Worm (Caenorhabditis elegans) whole organism, midembryonic: ENCODE results near the gene Y62F5A.9.

Experiments used
- T22C8.4 ChIP-seq: fragments of 200-800 bp; sonication (Bioruptor generic); IDR thresholded peaks from 2 replicates; pipeline ENCODE4 v1.3.6; 2022; ENCODE audit warnings: missing genetic modification characterization, missing compliant biosample characterization
- cog-1 ChIP-seq: sonication (generic microtip); optimal IDR thresholded peaks from 2 replicates; lab custom pipeline; 2016; ENCODE audit warnings: missing genetic modification characterization, missing compliant biosample characterization
- flt-1 ChIP-seq: fragments of 200-800 bp; sonication (Bioruptor generic); IDR thresholded peaks from 2 replicates; pipeline ENCODE4 v1.3.6; 2022; ENCODE audit warnings: missing genetic modification characterization, missing compliant biosample characterization
- klf-2 ChIP-seq: fragments of 200-800 bp; sonication (Bioruptor generic); conservative IDR thresholded peaks from 2 replicates; pipeline ENCODE4 v1.3.6; 2022; ENCODE audit warnings: missing genetic modification reagents, missing genetic modification characterization, missing compliant biosample characterization
- med-1 ChIP-seq: sonication (generic microtip); optimal IDR thresholded peaks from 2 replicates; lab custom pipeline; 2017; ENCODE audit warnings: missing genetic modification characterization, mild to moderate bottlenecking, missing compliant biosample characterization, antibody characterized with exemption, missing genetic modification reagents; ENCODE audit not compliant: insufficient read depth
- ref-1 ChIP-seq: fragments of 200-800 bp; sonication (Bioruptor generic); conservative IDR thresholded peaks from 2 replicates; pipeline ENCODE4 v1.3.6; 2022; ENCODE audit warnings: missing genetic modification reagents, missing genetic modification characterization, missing compliant biosample characterization
- tab-1 ChIP-seq: fragments of 200-800 bp; sonication (Bioruptor generic); IDR thresholded peaks from 2 replicates; pipeline ENCODE4 v1.3.6; 2022; ENCODE audit warnings: missing genetic modification characterization, missing compliant biosample characterization
- ztf-23 ChIP-seq: fragments of 200-800 bp; sonication (Bioruptor generic); IDR thresholded peaks from 2 replicates; pipeline ENCODE4 v1.3.6; 2022; ENCODE audit warnings: missing genetic modification reagents, missing genetic modification characterization, missing compliant biosample characterization
- ztf-29 ChIP-seq: fragments of 200-800 bp; sonication (Bioruptor generic); IDR thresholded peaks from 2 replicates; pipeline ENCODE4 v1.3.6; 2022; ENCODE audit warnings: missing genetic modification reagents, missing genetic modification characterization, missing compliant biosample characterization

Y62F5A.9 gene

DNA sequence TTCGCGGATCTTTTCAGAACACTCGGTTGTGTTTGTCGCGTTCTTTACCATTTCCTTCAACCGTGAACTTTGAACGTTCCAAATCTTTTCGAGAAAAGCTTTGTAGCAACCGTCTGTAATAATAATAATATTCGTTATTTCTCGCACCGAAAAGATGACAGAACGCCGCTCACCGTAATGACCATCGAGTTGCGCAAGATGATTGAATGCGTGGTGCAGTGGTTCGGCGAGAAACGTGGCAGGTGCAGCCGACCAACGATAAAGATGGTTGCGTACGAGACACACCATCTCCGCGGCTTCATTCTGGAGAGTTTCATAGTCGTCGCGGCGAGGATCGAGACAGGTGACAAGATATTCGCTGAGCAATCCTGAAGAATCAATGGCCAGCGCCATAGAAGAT, 4.3 kb upstream of the Y62F5A.9 start:
- TF ChIP-seq cog-1 (tag; lab: Kevin White, UChicago): no peak
- TF ChIP-seq ztf-29 (GFP tag; lab: Robert Waterston, UW): no peak
- no peak for TF ChIP-seq T22C8.4
- no peak for TF ChIP-seq tab-1
- no peak for TF ChIP-seq ztf-23 (GFP tag; lab: Robert Waterston, UW)

DNA sequence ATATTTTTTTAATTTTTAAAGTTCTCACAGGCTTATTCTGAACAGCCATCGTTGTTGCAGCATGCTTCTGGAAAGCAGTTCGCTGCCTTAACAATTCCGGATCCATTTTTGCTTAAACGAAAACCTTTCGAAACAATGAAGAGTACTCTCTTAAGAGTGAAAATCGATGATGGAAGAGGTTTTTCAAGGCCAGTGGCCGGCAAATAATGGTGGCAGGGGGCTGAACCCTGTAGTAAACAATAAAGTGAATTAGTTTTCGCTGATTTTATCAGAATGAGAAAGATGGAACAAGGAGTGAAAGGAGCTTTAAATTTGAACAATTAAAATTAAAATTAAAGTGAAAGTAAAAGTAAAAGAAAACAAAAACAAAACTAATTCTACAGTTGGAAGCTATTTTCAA, 3.7 kb upstream of the Y62F5A.9 start, which contains the start of gene gtf-2E2:
gtf-2E2 (minus strand) TSS at position 111 of the 400 bp plus-strand sequence.
- peak; percentile 62 for TF ChIP-seq T22C8.4
- TF ChIP-seq med-1: no peak
- TF ChIP-seq ztf-23 (GFP tag; lab: Robert Waterston, UW): no peak
- TF ChIP-seq ref-1 (GFP tag; lab: Robert Waterston, UW): no peak
- TF ChIP-seq cog-1 (tag; lab: Kevin White, UChicago): no peak

DNA sequence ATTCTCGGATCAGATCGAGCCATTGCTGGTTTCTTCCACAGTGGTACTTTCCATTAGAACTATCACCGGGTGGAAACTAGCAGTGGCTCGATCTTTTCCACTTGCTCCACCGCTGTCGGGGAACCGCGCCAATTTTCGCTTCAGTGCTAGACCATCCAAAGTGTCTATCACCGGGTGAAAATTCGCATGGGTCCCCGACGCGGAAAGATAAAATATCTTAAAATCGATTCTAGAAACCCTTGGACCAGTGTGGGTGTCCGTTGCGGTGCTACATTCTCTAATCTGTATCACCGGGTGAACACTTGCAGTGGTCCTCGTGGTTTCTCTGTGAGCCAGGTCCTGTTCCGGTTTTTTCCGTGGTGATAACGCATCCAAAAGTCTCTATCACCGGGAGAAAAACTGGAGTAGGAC, 1.0 kb downstream of the Y62F5A.9 start:
- no peak for TF ChIP-seq ztf-29 (GFP tag; lab: Robert Waterston, UW)
- peak; percentile 76 for TF ChIP-seq flt-1 (GFP tag; lab: Robert Waterston, UW)
- TF ChIP-seq tab-1: no peak; the same call in 1 of the 2 replicates
- no peak for TF ChIP-seq ztf-23 (GFP tag; lab: Robert Waterston, UW)
- TF ChIP-seq klf-2 (GFP tag; lab: Robert Waterston, UW): no peak
- no peak for TF ChIP-seq ref-1 (GFP tag; lab: Robert Waterston, UW)
- no peak for TF ChIP-seq med-1
- peak; percentile 45; the same call in 1 of the 2 replicates for TF ChIP-seq T22C8.4
- no peak for TF ChIP-seq cog-1 (tag; lab: Kevin White, UChicago)

DNA sequence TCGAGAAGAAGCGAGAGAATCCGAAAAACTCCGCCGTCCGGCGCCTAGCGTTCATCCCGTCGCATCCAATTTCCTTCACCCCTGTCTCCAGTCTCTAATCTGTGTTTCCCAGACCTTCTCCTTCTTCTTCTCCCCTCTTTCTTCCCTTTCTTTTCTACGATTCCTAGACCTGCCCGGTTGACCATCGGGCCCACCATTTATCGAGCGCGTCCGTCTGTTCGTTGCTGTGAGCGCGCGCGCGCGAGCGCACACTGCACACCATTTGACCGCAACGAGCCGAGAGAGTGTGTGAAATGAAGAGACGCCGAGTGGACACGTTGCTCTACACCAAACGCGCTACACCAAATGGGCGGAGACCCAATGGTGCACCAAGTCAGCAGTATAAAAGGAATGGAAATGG, 1.5 kb downstream of the Y62F5A.9 start:
- TF ChIP-seq ztf-23 (GFP tag; lab: Robert Waterston, UW) (0 out of 2 replicates have a peak, but pooled peaks have one; percentile 18), flt-1 (GFP tag; lab: Robert Waterston, UW) (no peak)

ce11 chrII:11536505-11536904, 2.1 kb downstream of the Y62F5A.9 start:
- no peak for TF ChIP-seq flt-1 (GFP tag; lab: Robert Waterston, UW)
- no peak for TF ChIP-seq klf-2 (GFP tag; lab: Robert Waterston, UW)
- no peak for TF ChIP-seq ref-1 (GFP tag; lab: Robert Waterston, UW)
- no peak for TF ChIP-seq med-1
- TF ChIP-seq T22C8.4: no peak
- TF ChIP-seq cog-1 (tag; lab: Kevin White, UChicago): no peak
- no peak for TF ChIP-seq tab-1
- TF ChIP-seq ztf-23 (GFP tag; lab: Robert Waterston, UW): no peak
- TF ChIP-seq ztf-29 (GFP tag; lab: Robert Waterston, UW): no peak

- TF ChIP-seq ref-1 (GFP tag; lab: Robert Waterston, UW) (no peak), T22C8.4 (no peak), klf-2 (GFP tag; lab: Robert Waterston, UW) (no peak), flt-1 (GFP tag; lab: Robert Waterston, UW) (no peak), tab-1 (no peak), ztf-29 (GFP tag; lab: Robert Waterston, UW) (no peak), cog-1 (tag; lab: Kevin White, UChicago) (no peak), med-1 (no peak), ztf-23 (GFP tag; lab: Robert Waterston, UW) (no peak)
These were observed 2.7 kb downstream of the Y62F5A.9 start for ce11 chrII:11535924-11536323.

DNA sequence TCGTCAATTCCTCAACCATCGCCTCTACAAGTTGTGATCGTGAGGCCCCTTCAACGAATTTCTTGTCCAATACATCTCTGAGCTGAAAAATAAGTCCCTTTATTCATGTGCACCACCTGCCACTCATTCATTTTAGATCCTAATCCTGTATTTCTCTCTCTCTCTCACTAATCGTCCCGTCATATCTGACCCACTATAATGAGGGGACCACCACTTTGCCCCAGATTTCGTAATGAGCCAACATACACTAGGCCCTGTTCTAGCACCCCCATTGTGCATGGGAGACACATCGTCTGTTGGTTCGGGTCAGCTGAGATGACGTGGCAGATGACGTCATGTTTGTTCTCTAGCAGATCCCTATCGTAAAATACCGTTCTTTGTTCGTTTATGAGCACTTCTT, 3.2 kb downstream of the Y62F5A.9 start:
- TF ChIP-seq ztf-29 (GFP tag; lab: Robert Waterston, UW) (no peak), flt-1 (GFP tag; lab: Robert Waterston, UW) (peak; percentile 71)

- peak; percentile 64 for TF ChIP-seq cog-1 (tag; lab: Kevin White, UChicago)
- TF ChIP-seq ref-1 (GFP tag; lab: Robert Waterston, UW): peak; percentile 56
- TF ChIP-seq flt-1 (GFP tag; lab: Robert Waterston, UW): peak; percentile 88
- peak; percentile 92 for TF ChIP-seq ztf-23 (GFP tag; lab: Robert Waterston, UW)
- peak; percentile 73 for TF ChIP-seq T22C8.4
- peak; percentile 86 for TF ChIP-seq tab-1
- TF ChIP-seq ztf-29 (GFP tag; lab: Robert Waterston, UW): peak; percentile 57; the same call in 1 of the 2 replicates
- TF ChIP-seq klf-2 (GFP tag; lab: Robert Waterston, UW): peak; percentile 94
These were observed 4.1 kb downstream of the Y62F5A.9 start, which contains the start of gene Y62F5A.12 for ce11 chrII:11534429-11535099. TSS of gene Y62F5A.12 (minus strand) at chrII:11534479.

ce11 chrII:11533716-11534115, 4.9 kb downstream of the Y62F5A.9 start, which contains the start of gene mdt-8:
TSS of gene mdt-8 (minus strand) at chrII:11533816.
- TF ChIP-seq med-1: no peak
- no peak for TF ChIP-seq tab-1
- TF ChIP-seq cog-1 (tag; lab: Kevin White, UChicago): no peak
- no peak for TF ChIP-seq T22C8.4
- TF ChIP-seq ztf-23 (GFP tag; lab: Robert Waterston, UW): no peak
- TF ChIP-seq klf-2 (GFP tag; lab: Robert Waterston, UW): no peak
- TF ChIP-seq ztf-29 (GFP tag; lab: Robert Waterston, UW): no peak
- TF ChIP-seq ref-1 (GFP tag; lab: Robert Waterston, UW): no peak
- no peak for TF ChIP-seq flt-1 (GFP tag; lab: Robert Waterston, UW)

ce11 chrII:11526954-11527353, 11.7 kb downstream of the Y62F5A.9 start, which contains the start of gene age-1:
TSS of gene age-1 (minus strand) at chrII:11527054.
- TF ChIP-seq ztf-23 (GFP tag; lab: Robert Waterston, UW) (no peak), tab-1 (no peak), cog-1 (tag; lab: Kevin White, UChicago) (no peak), T22C8.4 (no peak), flt-1 (GFP tag; lab: Robert Waterston, UW) (no peak), ref-1 (GFP tag; lab: Robert Waterston, UW) (no peak), ztf-29 (GFP tag; lab: Robert Waterston, UW) (no peak), klf-2 (GFP tag; lab: Robert Waterston, UW) (no peak), med-1 (no peak)
